Fruit fly (Drosophila melanogaster): Measurements from ENCODE around the gene Cdep.

The Cdep gene

DNA sequence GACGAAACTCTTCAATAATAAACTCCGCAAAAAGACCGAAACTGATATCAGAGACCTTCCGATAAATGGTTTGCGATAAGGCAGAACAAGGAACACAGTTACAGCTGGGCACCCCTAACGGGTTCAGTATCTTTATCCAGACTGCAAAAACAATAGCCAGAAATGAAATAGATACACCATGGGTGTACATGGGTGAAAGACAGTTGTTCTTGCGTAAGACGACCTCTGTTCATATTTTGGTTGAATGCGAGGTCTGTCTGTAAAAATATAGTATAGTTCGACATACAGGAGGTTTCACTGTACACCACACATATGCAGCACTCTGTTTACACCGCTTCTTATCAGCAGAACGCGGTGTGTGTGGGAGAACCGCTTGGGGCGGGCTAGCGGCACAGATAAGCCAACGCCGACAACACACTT, 1.8 kb downstream of the Cdep start (continued):
- TF ChIP-seq Oaz (GFP tag; IDR thresholded peaks at IDR 0.05) (peak; percentile 37; the same call in 1 of the 2 replicates), exex (tag; optimal IDR thresholded peaks at IDR 0.05) (peak; percentile 69), Bdp1 (GFP tag; optimal IDR thresholded peaks at IDR 0.05) (peak; percentile 34), nom (GFP tag; optimal IDR thresholded peaks at IDR 0.05) (no peak), CG12769 (tag; optimal IDR thresholded peaks at IDR 0.05) (peak; percentile 94), mirr (GFP tag; optimal IDR thresholded peaks at IDR 0.05) (peak; percentile 96), CG8944 (GFP tag; optimal IDR thresholded peaks at IDR 0.05) (peak; percentile 54), chm (GFP tag; IDR thresholded peaks at IDR 0.05) (peak; percentile 62; the same call in 1 of the 2 replicates), CG31224 (GFP tag; IDR thresholded peaks at IDR 0.05) (peak; percentile 65), CG14667 (GFP tag; IDR thresholded peaks at IDR 0.05) (peak; percentile 48), fd102C (GFP tag; optimal IDR thresholded peaks at IDR 0.05) (no peak), trh (GFP tag; optimal IDR thresholded peaks at IDR 0.05) (no peak), az2 (GFP tag; optimal IDR thresholded peaks at IDR 0.05) (peak; percentile 44), CoRest (tag; optimal IDR thresholded peaks at IDR 0.05) (peak; percentile 45), CG17385 (GFP tag; optimal IDR thresholded peaks at IDR 0.05) (peak; percentile 68), inv (GFP tag; IDR thresholded peaks at IDR 0.05; ENCODE audit: partially characterized antibody) (no peak), ATbp (GFP tag; optimal IDR thresholded peaks at IDR 0.05) (peak; percentile 62), CG5180 (GFP tag; optimal IDR thresholded peaks at IDR 0.05) (peak; percentile 11), Drgx (GFP tag; IDR thresholded peaks at IDR 0.05) (0 out of 2 replicates have a peak, but pooled peaks have one; percentile 24), Ssrp (tag; optimal IDR thresholded peaks at IDR 0.05) (no peak), cwo (GFP tag; optimal IDR thresholded peaks at IDR 0.05) (peak; percentile 76), CG9609 (GFP tag; optimal IDR thresholded peaks at IDR 0.05) (peak; percentile 58), Lpt (GFP tag; optimal IDR thresholded peaks at IDR 0.05) (no peak), CG15269 (tag; optimal IDR thresholded peaks at IDR 0.05) (peak; percentile 72), Optix (GFP tag; IDR thresholded peaks at IDR 0.05) (peak; percentile 61; the same call in 2 of the 3 replicates), CkIIα-i1 (GFP tag; IDR thresholded peaks at IDR 0.05) (no peak), Oli (tag; optimal IDR thresholded peaks at IDR 0.05) (peak; percentile 67), CG10979 (tag; optimal IDR thresholded peaks at IDR 0.05) (peak; percentile 47), CG16813 (GFP tag; IDR thresholded peaks at IDR 0.05; ENCODE audit: partially characterized antibody) (no peak), repo (GFP tag; optimal IDR thresholded peaks at IDR 0.05) (peak; percentile 56), Hr51 (GFP tag; optimal IDR thresholded peaks at IDR 0.05) (peak; percentile 28 to 70), dm (GFP tag; optimal IDR thresholded peaks at IDR 0.05) (peak; percentile 14), CG16815 (GFP tag; optimal IDR thresholded peaks at IDR 0.05) (peak; percentile 51), NFAT (GFP tag; IDR thresholded peaks at IDR 0.05) (peak; percentile 82), CG30020 (tag; optimal IDR thresholded peaks at IDR 0.05) (no peak), kay (GFP tag; optimal IDR thresholded peaks at IDR 0.05) (peak; percentile 59), slp2 (GFP tag; optimal IDR thresholded peaks at IDR 0.05) (peak; percentile 27), YL-1 (GFP tag; optimal IDR thresholded peaks at IDR 0.05) (no peak), bsh (GFP tag; optimal IDR thresholded peaks at IDR 0.05) (peak in 1 of 2 experiments; percentile 56), jing (GFP tag; optimal IDR thresholded peaks at IDR 0.05) (peak; percentile 11), ssp (GFP tag; IDR thresholded peaks at IDR 0.05) (no peak), NC2β (GFP tag; optimal IDR thresholded peaks at IDR 0.05) (no peak), vnd (GFP tag; IDR thresholded peaks at IDR 0.05; ENCODE audit: partially characterized antibody) (no peak), CG7271 (tag; optimal IDR thresholded peaks at IDR 0.05) (no peak), D (optimal IDR thresholded peaks at IDR 0.05) (no peak), D (GFP tag; optimal IDR thresholded peaks at IDR 0.05) (peak; percentile 39), stwl (tag; optimal IDR thresholded peaks at IDR 0.05) (no peak), CG11504 (tag; optimal IDR thresholded peaks at IDR 0.05) (peak; percentile 69), B-H1 (GFP tag; IDR thresholded peaks at IDR 0.05) (no peak), Poxn (GFP tag; IDR thresholded peaks at IDR 0.05) (peak; percentile 40; the same call in 1 of the 2 replicates)
